Fruit fly (Drosophila melanogaster) whole organism, embryonic: Measurements from ENCODE around the gene SCAR.

Source experiments
- Aef1 ChIP-seq: fragments of 200-800 bp; sonication (Bioruptor generic); IDR thresholded peaks from 3 replicates; pipeline ENCODE4 v1.3.6; 2022; ENCODE audit warnings: missing biosample characterization, missing genetic modification characterization
- CG1024 ChIP-seq: fragments of 200-800 bp; sonication (Bioruptor generic); IDR thresholded peaks from 2 replicates; pipeline ENCODE4 v1.3.6; 2022; ENCODE audit warnings: missing biosample characterization, missing genetic modification characterization
- CG10274 ChIP-seq: fragments of 200-800 bp; sonication (Bioruptor generic); optimal IDR thresholded peaks from 3 replicates; lab custom pipeline; 2017; ENCODE audit warnings: missing biosample characterization, mild to moderate bottlenecking, missing genetic modification characterization
- CG10366 ChIP-seq: fragments of 200-800 bp; sonication (Bioruptor generic); IDR thresholded peaks from 2 replicates; pipeline ENCODE4 v1.3.6; 2022; ENCODE audit warnings: missing biosample characterization, missing genetic modification characterization
- CG10979 ChIP-seq: fragments of 200-800 bp; sonication (Bioruptor generic); optimal IDR thresholded peaks from 2 replicates; lab custom pipeline; 2018; ENCODE audit warnings: missing biosample characterization, mild to moderate bottlenecking, missing genetic modification characterization, moderate library complexity
- CG11247 ChIP-seq: fragments of 200-800 bp; sonication (Bioruptor generic); IDR thresholded peaks from 2 replicates; pipeline ENCODE4 v1.3.6; 2022; ENCODE audit warnings: missing biosample characterization, missing genetic modification characterization
- CG13624 ChIP-seq: fragments of 200-800 bp; sonication (Bioruptor generic); optimal IDR thresholded peaks from 2 replicates; lab custom pipeline; 2016; ENCODE audit warnings: missing biosample characterization, missing genetic modification characterization
- CG14667 ChIP-seq: fragments of 200-800 bp; sonication (Bioruptor generic); IDR thresholded peaks from 2 replicates; pipeline ENCODE4 v1.3.6; 2022; ENCODE audit warnings: missing biosample characterization, missing genetic modification characterization
- CG16813 ChIP-seq: fragments of 200-800 bp; sonication (Bioruptor generic); IDR thresholded peaks from 3 replicates; pipeline ENCODE4 v1.3.6; 2022; ENCODE audit warnings: missing biosample characterization, missing genetic modification characterization; ENCODE audit not compliant: partially characterized antibody
- CG17802 ChIP-seq: fragments of 200-800 bp; sonication (Bioruptor generic); optimal IDR thresholded peaks from 2 replicates; lab custom pipeline; 2018; ENCODE audit warnings: missing biosample characterization, mild to moderate bottlenecking, missing genetic modification characterization, moderate library complexity
- CG18599 ChIP-seq: fragments of 200-800 bp; sonication (Bioruptor generic); optimal IDR thresholded peaks from 3 replicates; lab custom pipeline; 2017; ENCODE audit warnings: missing biosample characterization, missing genetic modification characterization, mild to moderate bottlenecking, moderate library complexity, missing genetic modification reagents
- CG18619 ChIP-seq: fragments of 200-800 bp; sonication (Bioruptor generic); optimal IDR thresholded peaks from 3 replicates; lab custom pipeline; 2017; ENCODE audit warnings: missing biosample characterization, mild to moderate bottlenecking, missing genetic modification characterization
- CG2199 ChIP-seq: fragments of 200-800 bp; sonication (Bioruptor generic); IDR thresholded peaks from 3 replicates; pipeline ENCODE4 v1.3.6; 2022; ENCODE audit warnings: missing biosample characterization, missing genetic modification characterization
- CG2889 ChIP-seq: fragments of 200-800 bp; sonication (Bioruptor generic); IDR thresholded peaks from 3 replicates; pipeline ENCODE4 v1.3.6; 2022; ENCODE audit warnings: missing biosample characterization, missing genetic modification characterization
- CG32767 ChIP-seq: fragments of 200-800 bp; sonication (Bioruptor generic); IDR thresholded peaks from 2 replicates; pipeline ENCODE4 v1.3.6; 2022; ENCODE audit warnings: missing biosample characterization, missing genetic modification characterization
- CG3995 ChIP-seq: fragments of 200-800 bp; sonication (Bioruptor generic); optimal IDR thresholded peaks from 3 replicates; lab custom pipeline; 2016; ENCODE audit warnings: missing biosample characterization, missing genetic modification characterization
- CG4360 ChIP-seq: fragments of 200-800 bp; sonication (Bioruptor generic); IDR thresholded peaks from 2 replicates; pipeline ENCODE4 v1.3.6; 2022; ENCODE audit warnings: missing biosample characterization, missing genetic modification characterization
- CG4424 ChIP-seq: fragments of 200-800 bp; sonication (Bioruptor generic); optimal IDR thresholded peaks from 3 replicates; lab custom pipeline; 2016; ENCODE audit warnings: missing biosample characterization, missing genetic modification characterization
- CG4707 ChIP-seq: fragments of 200-800 bp; sonication (Bioruptor generic); optimal IDR thresholded peaks from 2 replicates; lab custom pipeline; 2018; ENCODE audit warnings: missing biosample characterization, mild to moderate bottlenecking, missing genetic modification characterization, moderate library complexity
- CG5953 ChIP-seq: fragments of 200-800 bp; sonication (Bioruptor generic); IDR thresholded peaks from 2 replicates; pipeline ENCODE4 v1.3.6; 2022; ENCODE audit warnings: missing biosample characterization, missing genetic modification characterization
- CG6689 ChIP-seq: fragments of 200-800 bp; sonication (Bioruptor generic); IDR thresholded peaks from 2 replicates; pipeline ENCODE4 v1.3.6; 2022; ENCODE audit warnings: missing biosample characterization, missing genetic modification characterization
- CG6854 ChIP-seq: fragments of 200-800 bp; sonication (Bioruptor generic); optimal IDR thresholded peaks from 3 replicates; lab custom pipeline; 2017; ENCODE audit warnings: missing biosample characterization, mild to moderate bottlenecking, missing genetic modification characterization
- Dbx ChIP-seq: fragments of 200-800 bp; sonication (Bioruptor generic); IDR thresholded peaks from 3 replicates; pipeline ENCODE4 v1.3.6; 2022; ENCODE audit warnings: missing biosample characterization, missing genetic modification characterization
- Doc2 ChIP-seq: fragments of 200-800 bp; sonication (Bioruptor generic); IDR thresholded peaks from 2 replicates; pipeline ENCODE4 v1.3.6; 2022; ENCODE audit warnings: missing biosample characterization, missing genetic modification characterization
- Ets65A ChIP-seq: fragments of 200-800 bp; sonication (Bioruptor generic); peaks from one replicate; lab custom pipeline; 2016; ENCODE audit warnings: missing biosample characterization, missing genetic modification characterization
- Ets97D ChIP-seq: fragments of 200-800 bp; sonication (Bioruptor generic); optimal IDR thresholded peaks from 3 replicates; lab custom pipeline; 2016; ENCODE audit warnings: missing biosample characterization, missing genetic modification characterization
- Gsc ChIP-seq: fragments of 200-800 bp; sonication (Bioruptor generic); IDR thresholded peaks from 2 replicates; pipeline ENCODE4 v1.3.6; 2022; ENCODE audit warnings: missing biosample characterization, missing genetic modification characterization
- H15 ChIP-seq: fragments of 200-800 bp; sonication (Bioruptor generic); IDR thresholded peaks from 3 replicates; pipeline ENCODE4 v1.3.6; 2022; ENCODE audit warnings: missing biosample characterization, missing genetic modification characterization
- HLH3B ChIP-seq: fragments of 200-800 bp; sonication (Bioruptor generic); IDR thresholded peaks from 2 replicates; pipeline ENCODE4 v1.3.6; 2022; ENCODE audit warnings: missing biosample characterization, missing genetic modification characterization
- Hr3 ChIP-seq: fragments of 200-800 bp; sonication (Bioruptor generic); optimal IDR thresholded peaks from 3 replicates; lab custom pipeline; 2016; ENCODE audit warnings: missing biosample characterization, missing genetic modification characterization
- Jarid2 ChIP-seq: fragments of 200-800 bp; sonication (Bioruptor generic); optimal IDR thresholded peaks from 3 replicates; lab custom pipeline; 2017; ENCODE audit warnings: mild to moderate bottlenecking, missing biosample characterization, missing genetic modification reagents, missing genetic modification characterization
- NFAT ChIP-seq: fragments of 200-800 bp; sonication (Bioruptor generic); IDR thresholded peaks from 2 replicates; pipeline ENCODE4 v1.3.6; 2022; ENCODE audit warnings: missing biosample characterization, missing genetic modification characterization
- NK7.1 ChIP-seq: fragments of 200-800 bp; sonication (Bioruptor generic); optimal IDR thresholded peaks from 3 replicates; lab custom pipeline; 2016; ENCODE audit warnings: missing biosample characterization, missing genetic modification characterization
- Side ChIP-seq: fragments of 200-800 bp; sonication (Bioruptor generic); optimal IDR thresholded peaks from 2 replicates; lab custom pipeline; 2016; ENCODE audit warnings: missing biosample characterization, missing genetic modification characterization
- Xrp1 ChIP-seq: fragments of 200-800 bp; sonication (Bioruptor generic); IDR thresholded peaks from 2 replicates; pipeline ENCODE4 v1.3.6; 2022; ENCODE audit warnings: missing biosample characterization, missing genetic modification characterization
- cas ChIP-seq: fragments of 200-800 bp; sonication (Bioruptor generic); IDR thresholded peaks from 2 replicates; pipeline ENCODE4 v1.3.6; 2022; ENCODE audit warnings: missing biosample characterization, missing genetic modification characterization
- chm ChIP-seq: fragments of 200-800 bp; sonication (Bioruptor generic); IDR thresholded peaks from 2 replicates; pipeline ENCODE4 v1.3.6; 2022; ENCODE audit warnings: missing biosample characterization, missing genetic modification characterization
- esg ChIP-seq: fragments of 200-800 bp; sonication (Bioruptor generic); conservative IDR thresholded peaks from 2 replicates; pipeline ENCODE4 v1.3.6; 2022; ENCODE audit warnings: missing biosample characterization, missing genetic modification characterization
- exex ChIP-seq: fragments of 200-800 bp; sonication (Bioruptor generic); optimal IDR thresholded peaks from 4 replicates; lab custom pipeline; 2018; ENCODE audit warnings: missing biosample characterization, mild to moderate bottlenecking, missing genetic modification characterization, moderate library complexity
- gcm2 ChIP-seq: fragments of 200-800 bp; sonication (Bioruptor generic); optimal IDR thresholded peaks from 2 replicates; lab custom pipeline; 2016; ENCODE audit warnings: missing biosample characterization, missing genetic modification characterization
- gem ChIP-seq: fragments of 200-800 bp; sonication (Bioruptor generic); optimal IDR thresholded peaks from 2 replicates; lab custom pipeline; 2019; ENCODE audit warnings: missing biosample characterization, mild to moderate bottlenecking, missing genetic modification characterization, moderate library complexity
- phol ChIP-seq: fragments of 200-800 bp; sonication (Bioruptor generic); optimal IDR thresholded peaks from 3 replicates; lab custom pipeline; 2018; ENCODE audit warnings: missing biosample characterization, mild to moderate bottlenecking, missing genetic modification characterization, moderate library complexity
- row ChIP-seq: fragments of 200-800 bp; sonication (Bioruptor generic); IDR thresholded peaks from 3 replicates; pipeline ENCODE4 v1.3.6; 2022; ENCODE audit warnings: missing biosample characterization, missing genetic modification characterization
- scrt ChIP-seq: fragments of 200-800 bp; sonication (Bioruptor generic); optimal IDR thresholded peaks from 2 replicates; lab custom pipeline; 2018; ENCODE audit warnings: missing biosample characterization, mild to moderate bottlenecking, missing genetic modification characterization, moderate library complexity
- sens-2 ChIP-seq: fragments of 200-800 bp; sonication (Bioruptor generic); IDR thresholded peaks from 2 replicates; pipeline ENCODE4 v1.3.6; 2022; ENCODE audit warnings: missing biosample characterization, missing genetic modification characterization
- sim ChIP-seq: fragments of 200-800 bp; sonication (Bioruptor generic); IDR thresholded peaks from 2 replicates; pipeline ENCODE4 v1.3.6; 2022; ENCODE audit warnings: missing biosample characterization, missing genetic modification characterization
- slbo ChIP-seq: fragments of 200-800 bp; sonication (Bioruptor generic); IDR thresholded peaks from 2 replicates; pipeline ENCODE4 v1.3.6; 2022; ENCODE audit warnings: missing biosample characterization, missing genetic modification characterization
- so ChIP-seq: fragments of 200-800 bp; sonication (Bioruptor generic); IDR thresholded peaks from 3 replicates; pipeline ENCODE4 v1.3.6; 2022; ENCODE audit warnings: missing biosample characterization, missing genetic modification characterization
- twi ChIP-seq: fragments of 200-800 bp; optimal IDR thresholded peaks from 2 replicates; lab custom pipeline; 2019; ENCODE audit warnings: missing biosample characterization, mild to moderate bottlenecking, missing genetic modification characterization, moderate library complexity
- wek ChIP-seq: fragments of 200-800 bp; sonication (Bioruptor generic); optimal IDR thresholded peaks from 3 replicates; lab custom pipeline; 2018; ENCODE audit warnings: missing biosample characterization, mild to moderate bottlenecking, missing genetic modification characterization, moderate library complexity
- wor ChIP-seq: fragments of 200-800 bp; sonication (Bioruptor generic); IDR thresholded peaks from 2 replicates; pipeline ENCODE4 v1.3.6; 2022; ENCODE audit warnings: missing biosample characterization, missing genetic modification characterization
- zfh1 ChIP-seq: fragments of 200-800 bp; sonication (Bioruptor generic); IDR thresholded peaks from 3 replicates; pipeline ENCODE4 v1.3.6; 2022; ENCODE audit warnings: missing biosample characterization, missing genetic modification characterization

Gene SCAR

dm6 chr2L:10987370-10987853 is 10.8 kb downstream of the SCAR start, which contains the start of the genes piwi and CG12253 (continued):
- TF ChIP-seq CG11247 (GFP tag; lab: Robert Waterston, UW) = peak; percentile 74
- TF ChIP-seq phol (tag; lab: Kevin White, UChicago) = peak; percentile 80
- peak; percentile 27; the same call in 1 of the 2 replicates for TF ChIP-seq Xrp1 (GFP tag; lab: Robert Waterston, UW)
- no peak for TF ChIP-seq CG3995 (GFP tag; lab: Kevin White, UChicago)
- TF ChIP-seq zfh1 (GFP tag; lab: Robert Waterston, UW) = peak; percentile 67; the same call in 2 of the 3 replicates
- no peak for TF ChIP-seq CG17802 (tag; lab: Kevin White, UChicago)
- peak; percentile 69; the same call in 2 of the 3 replicates for TF ChIP-seq CG2889
- TF ChIP-seq CG2199 (GFP tag; lab: Robert Waterston, UW) = no peak
- no peak for TF ChIP-seq CG10274 (GFP tag; lab: Kevin White, UChicago)
- TF ChIP-seq Dbx = peak; percentile 69; the same call in 2 of the 3 replicates
- TF ChIP-seq gcm2 (GFP tag; lab: Kevin White, UChicago) = no peak
- TF ChIP-seq Hr3 = peak; percentile 84
- TF ChIP-seq CG6854 (GFP tag; lab: Kevin White, UChicago) = no peak
- TF ChIP-seq CG4707 (GFP tag; lab: Kevin White, UChicago) = peak; percentile 7
- 0 out of 3 replicates have a peak, but pooled peaks have one; percentile 35 for TF ChIP-seq H15 (GFP tag; lab: Robert Waterston, UW)
- peak; percentile 90 for TF ChIP-seq slbo (GFP tag; lab: Robert Waterston, UW)
- TF ChIP-seq CG1024 = 0 out of 2 replicates have a peak, but pooled peaks have one; percentile 33
- peak; percentile 77 for TF ChIP-seq CG10979 (tag; lab: Kevin White, UChicago)
- no peak for TF ChIP-seq CG4360 (GFP tag; lab: Robert Waterston, UW)
- no peak for TF ChIP-seq Side (GFP tag; lab: Kevin White, UChicago)
- peak; percentile 64; the same call in 1 of the 2 replicates for TF ChIP-seq sim (GFP tag; lab: Robert Waterston, UW)
- peak; percentile 43; the same call in 1 of the 2 replicates for TF ChIP-seq CG6689
- TF ChIP-seq Gsc (GFP tag; lab: Robert Waterston, UW) = no peak
- TF ChIP-seq gem = peak; percentile 96
- TF ChIP-seq Aef1 (GFP tag; lab: Robert Waterston, UW) = no peak
- no peak for TF ChIP-seq exex (tag; lab: Kevin White, UChicago)
- TF ChIP-seq CG18619 = no peak
- no peak for TF ChIP-seq CG18599
- peak; percentile 81; the same call in 1 of the 2 replicates for TF ChIP-seq CG32767 (GFP tag; lab: Robert Waterston, UW)
- TF ChIP-seq NFAT (GFP tag; lab: Robert Waterston, UW) = no peak
- no peak for TF ChIP-seq Jarid2
- TF ChIP-seq twi (tag; lab: Kevin White, UChicago) = peak; percentile 69
- no peak for TF ChIP-seq CG14667 (GFP tag; lab: Robert Waterston, UW)
- peak; percentile 83 for TF ChIP-seq row (GFP tag; lab: Robert Waterston, UW)
- peak; percentile 75 for TF ChIP-seq esg (GFP tag; lab: Robert Waterston, UW)
- no peak for TF ChIP-seq cas (GFP tag; lab: Robert Waterston, UW)
- TF ChIP-seq CG13624 (GFP tag; lab: Kevin White, UChicago) = no peak
- TF ChIP-seq sens-2 (GFP tag; lab: Robert Waterston, UW) = no peak
- TF ChIP-seq NK7.1 = no peak
- 0 out of 2 replicates have a peak, but pooled peaks have one; percentile 34 for TF ChIP-seq chm (GFP tag; lab: Robert Waterston, UW)
- no peak for TF ChIP-seq scrt
- TF ChIP-seq Ets65A (GFP tag; lab: Kevin White, UChicago) = peak; percentile 24
- TF ChIP-seq wek = no peak
- no peak for TF ChIP-seq Doc2 (GFP tag; lab: Robert Waterston, UW)
- peak; percentile 26 for TF ChIP-seq Ets97D (GFP tag; lab: Kevin White, UChicago)
- peak; percentile 83 for TF ChIP-seq HLH3B (GFP tag; lab: Robert Waterston, UW)
- TF ChIP-seq so (GFP tag; lab: Robert Waterston, UW) = no peak
- peak; percentile 72; the same call in 1 of the 2 replicates for TF ChIP-seq CG10366
- no peak for TF ChIP-seq CG5953 (GFP tag; lab: Robert Waterston, UW)
- TF ChIP-seq CG16813 (GFP tag; lab: Robert Waterston, UW) = no peak
- TF ChIP-seq wor (GFP tag; lab: Robert Waterston, UW) = peak; percentile 75
- peak; percentile 42 for TF ChIP-seq CG4424 (GFP tag; lab: Kevin White, UChicago)
